Fruit fly (Drosophila melanogaster): ENCODE results near the gene CG4259.

CG4259 gene

dm6 chr2L:2168184-2168893 lies 39.3 kb upstream of the CG4259 start (continued):
- peak; percentile 56 for TF ChIP-seq HHEX (GFP tag; optimal IDR thresholded peaks at IDR 0.05)
- TF ChIP-seq btn (GFP tag; optimal IDR thresholded peaks at IDR 0.05): no peak
- TF ChIP-seq caup (GFP tag; optimal IDR thresholded peaks at IDR 0.05; ENCODE audit: severe bottlenecking): peak; percentile 69
- no peak for TF ChIP-seq luna (GFP tag; optimal IDR thresholded peaks at IDR 0.05)
- TF ChIP-seq exex (tag; optimal IDR thresholded peaks at IDR 0.05): peak; percentile 67
- TF ChIP-seq CG17328 (GFP tag; IDR thresholded peaks at IDR 0.05): no peak
- TF ChIP-seq scrt (GFP tag; optimal IDR thresholded peaks at IDR 0.05): peak; percentile 48
- TF ChIP-seq CG12299 (tag; optimal IDR thresholded peaks at IDR 0.05): peak; percentile 49
- TF ChIP-seq Oli (tag; optimal IDR thresholded peaks at IDR 0.05): no peak
- no peak for TF ChIP-seq CG8290 (GFP tag; optimal IDR thresholded peaks at IDR 0.05)
- TF ChIP-seq CG8290 (tag; optimal IDR thresholded peaks at IDR 0.05): peak in 1 of 2 experiments; percentile 57
- TF ChIP-seq HLH3B (GFP tag; IDR thresholded peaks at IDR 0.05): peak; percentile 18; the same call in 1 of the 2 replicates
- peak; percentile 34 for TF ChIP-seq B-H2 (GFP tag; optimal IDR thresholded peaks at IDR 0.05)
- TF ChIP-seq CG1602 (GFP tag; optimal IDR thresholded peaks at IDR 0.05): no peak
- TF ChIP-seq odd (GFP tag; optimal IDR thresholded peaks at IDR 0.05): peak; percentile 67
- TF ChIP-seq CG14965 (GFP tag; optimal IDR thresholded peaks at IDR 0.05; ENCODE audit: borderline replicate concordance): no peak
- TF ChIP-seq Dp (GFP tag; optimal IDR thresholded peaks at IDR 0.05): no peak
- peak; percentile 31; the same call in 1 of the 2 replicates for TF ChIP-seq Atf6 (GFP tag; IDR thresholded peaks at IDR 0.05)
- TF ChIP-seq HLHmδ (GFP tag; optimal IDR thresholded peaks at IDR 0.05): no peak
- peak; percentile 18 for TF ChIP-seq CG1233 (GFP tag; optimal IDR thresholded peaks at IDR 0.05)
- peak; percentile 29 for TF ChIP-seq gem (tag; optimal IDR thresholded peaks at IDR 0.05)
- no peak for TF ChIP-seq CG1792 (GFP tag; optimal IDR thresholded peaks at IDR 0.05)
- TF ChIP-seq Aef1 (GFP tag; IDR thresholded peaks at IDR 0.05): no peak
- peak; percentile 13 for TF ChIP-seq CG15514 (GFP tag; optimal IDR thresholded peaks at IDR 0.05)
- TF ChIP-seq CrebB (tag; optimal IDR thresholded peaks at IDR 0.05): peak; percentile 62
- TF ChIP-seq emc (GFP tag; optimal IDR thresholded peaks at IDR 0.05): no peak
- TF ChIP-seq sens (GFP tag): peak; percentile 75
- no peak for TF ChIP-seq al (GFP tag; IDR thresholded peaks at IDR 0.05)
- no peak for TF ChIP-seq Doc2 (GFP tag; IDR thresholded peaks at IDR 0.05)
- no peak for TF ChIP-seq C15 (GFP tag; IDR thresholded peaks at IDR 0.05)
- no peak for TF ChIP-seq ssp (GFP tag; IDR thresholded peaks at IDR 0.05)
- no peak for TF ChIP-seq CG42726 (GFP tag; IDR thresholded peaks at IDR 0.05; ENCODE audit: partially characterized antibody)
- TF ChIP-seq CG3065 (GFP tag; optimal IDR thresholded peaks at IDR 0.05): no peak
- TF ChIP-seq zen2 (GFP tag; IDR thresholded peaks at IDR 0.05; ENCODE audit: partially characterized antibody): 0 out of 3 replicates have a peak, but pooled peaks have one; percentile 28
- peak; percentile 72 for TF ChIP-seq Med (GFP tag)
- TF ChIP-seq org-1 (GFP tag; optimal IDR thresholded peaks at IDR 0.05): peak; percentile 22
- no peak for TF ChIP-seq knrl (GFP tag; IDR thresholded peaks at IDR 0.05; ENCODE audit: partially characterized antibody)
- peak; percentile 1 for TF ChIP-seq CG14710 (tag; optimal IDR thresholded peaks at IDR 0.05)
- TF ChIP-seq CG15601 (tag; optimal IDR thresholded peaks at IDR 0.05): peak; percentile 41
- TF ChIP-seq tio (GFP tag; optimal IDR thresholded peaks at IDR 0.05): no peak
- no peak for TF ChIP-seq Fer2 (tag; optimal IDR thresholded peaks at IDR 0.05)
- TF ChIP-seq kay (GFP tag; optimal IDR thresholded peaks at IDR 0.05): no peak
- TF ChIP-seq Lpt (GFP tag; optimal IDR thresholded peaks at IDR 0.05): no peak
- TF ChIP-seq sr (GFP tag; IDR thresholded peaks at IDR 0.05): no peak
- peak; percentile 34 for TF ChIP-seq CG8924 (tag; optimal IDR thresholded peaks at IDR 0.05)
- TF ChIP-seq CG11456 (GFP tag; IDR thresholded peaks at IDR 0.05): no peak
- no peak for TF ChIP-seq chinmo (GFP tag; IDR thresholded peaks at IDR 0.05; ENCODE audit: partially characterized antibody)
- TF ChIP-seq tx (GFP tag; optimal IDR thresholded peaks at IDR 0.05): no peak
- TF ChIP-seq HmgZ (tag; optimal IDR thresholded peaks at IDR 0.05): peak; percentile 24
- TF ChIP-seq row (GFP tag; IDR thresholded peaks at IDR 0.05): no peak
